Fruit fly (Drosophila melanogaster): ENCODE measurements around the gene SPH93.

The SPH93 gene

DNA sequence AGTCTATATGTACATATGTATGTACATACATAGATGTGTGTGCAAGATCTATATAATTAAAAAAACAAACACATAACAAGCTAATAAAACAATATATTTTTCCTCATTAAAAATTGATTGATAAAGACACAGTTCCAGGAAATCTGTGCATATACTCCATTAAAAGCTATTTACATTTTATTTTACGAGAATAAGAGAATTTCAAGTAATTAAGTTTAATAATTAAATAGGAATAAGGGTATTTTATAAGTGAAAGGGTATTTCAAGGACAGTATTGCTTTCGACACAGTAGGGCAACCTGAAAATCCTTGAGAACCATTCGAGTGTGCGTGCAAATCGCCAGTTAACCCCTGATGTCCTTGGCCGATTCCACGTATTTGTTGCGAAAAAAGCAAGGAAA, 3.1 kb downstream of the SPH93 start, which contains the start of gene CG5050:
CG5050 (plus strand) TSS at position 301 of the 400 bp plus-strand sequence.
- TF ChIP-seq Hr96 (GFP tag; optimal IDR thresholded peaks at IDR 0.05) (no peak), CG14711 (tag; optimal IDR thresholded peaks at IDR 0.05) (no peak), cnc (optimal IDR thresholded peaks at IDR 0.05) (no peak), bab1 (GFP tag; optimal IDR thresholded peaks at IDR 0.05) (no peak), toe (GFP tag; optimal IDR thresholded peaks at IDR 0.05) (no peak), Crg-1 (GFP tag; optimal IDR thresholded peaks at IDR 0.05) (no peak), CG11617 (GFP tag; optimal IDR thresholded peaks at IDR 0.05) (no peak), CG33017 (tag; optimal IDR thresholded peaks at IDR 0.05) (no peak), cic (GFP tag; optimal IDR thresholded peaks at IDR 0.05) (no peak), CG7045 (GFP tag; optimal IDR thresholded peaks at IDR 0.05) (no peak), CG12768 (GFP tag; optimal IDR thresholded peaks at IDR 0.05) (no peak), CG7101 (tag; optimal IDR thresholded peaks at IDR 0.05) (no peak), CG1620 (GFP tag; optimal IDR thresholded peaks at IDR 0.05) (no peak)

DNA sequence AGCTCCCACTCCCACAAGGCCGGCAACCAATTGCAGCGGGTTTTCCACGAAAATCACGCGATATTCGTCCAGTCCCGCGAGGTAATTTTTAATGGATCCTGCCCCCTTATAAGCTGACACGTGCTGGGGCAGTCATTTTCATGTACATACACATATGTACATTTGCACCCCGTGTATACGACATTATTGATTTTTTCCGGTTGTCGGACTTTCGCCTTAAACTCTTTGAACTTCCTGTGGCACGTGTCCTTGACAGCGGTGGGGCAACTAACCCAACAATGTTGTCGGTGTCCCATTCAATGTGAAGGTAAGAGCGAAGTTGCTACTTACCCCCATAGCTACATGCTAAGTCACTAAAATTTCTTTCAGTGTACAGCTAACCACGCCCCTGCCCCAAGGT, 3.6 kb downstream of the SPH93 start:
- no peak for TF ChIP-seq cnc (optimal IDR thresholded peaks at IDR 0.05)
- TF ChIP-seq ovo (GFP tag; optimal IDR thresholded peaks at IDR 0.05) = no peak
- TF ChIP-seq CG14711 (tag; optimal IDR thresholded peaks at IDR 0.05) = no peak
- TF ChIP-seq CG7101 (tag; optimal IDR thresholded peaks at IDR 0.05) = no peak
- no peak for TF ChIP-seq CG7045 (GFP tag; optimal IDR thresholded peaks at IDR 0.05)
- no peak for TF ChIP-seq CG33017 (tag; optimal IDR thresholded peaks at IDR 0.05)
- TF ChIP-seq cic (GFP tag; optimal IDR thresholded peaks at IDR 0.05) = no peak

DNA sequence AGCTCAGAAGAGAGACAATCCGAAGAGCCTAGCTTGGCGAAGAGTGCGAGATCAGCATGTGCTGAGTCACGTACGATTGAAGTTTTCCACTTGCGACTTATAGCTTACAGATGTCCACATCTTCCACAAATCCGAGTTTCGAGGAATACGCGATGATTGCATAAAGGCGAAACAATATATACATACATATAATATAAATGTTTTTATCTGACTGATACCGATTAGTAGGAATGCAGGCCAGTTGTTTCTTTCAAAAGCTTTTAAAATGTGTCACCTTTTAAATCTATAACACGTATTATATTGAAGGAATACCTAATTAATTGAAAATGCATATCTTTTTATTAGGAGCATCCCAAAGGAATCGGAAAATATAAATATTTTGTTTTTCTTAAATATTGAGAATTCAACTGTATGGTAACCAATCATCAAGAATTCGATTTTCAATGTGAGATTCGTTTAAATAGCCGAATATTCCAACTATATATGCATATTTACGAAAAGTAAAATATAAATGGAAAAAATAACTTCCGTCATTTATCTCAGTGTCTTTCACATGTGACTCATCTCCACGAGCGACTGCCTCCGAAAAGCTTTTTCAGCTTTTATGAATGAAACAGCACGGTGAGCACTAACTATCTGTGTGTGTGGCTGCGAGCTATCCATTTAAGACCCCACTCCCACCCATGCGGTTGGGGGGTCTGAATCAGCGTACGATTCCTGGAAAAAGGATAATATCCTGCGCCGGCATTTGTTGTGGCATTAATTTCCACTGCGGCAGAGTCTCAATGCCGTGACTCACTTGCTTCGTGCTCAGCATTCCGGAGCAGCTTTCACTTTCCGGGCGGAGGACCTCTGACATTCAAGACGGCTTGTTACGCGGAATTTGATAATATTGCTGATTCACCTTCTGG, 5.0 kb downstream of the SPH93 start:
- peak; percentile 21 for TF ChIP-seq tj (GFP tag; optimal IDR thresholded peaks at IDR 0.05)
- TF ChIP-seq bab1 (GFP tag; optimal IDR thresholded peaks at IDR 0.05) = peak; percentile 40
- TF ChIP-seq CG33017 (tag; optimal IDR thresholded peaks at IDR 0.05) = peak; percentile 64
- TF ChIP-seq cnc (optimal IDR thresholded peaks at IDR 0.05) = peak; percentile 85 to 87
- TF ChIP-seq CG12768 (GFP tag; optimal IDR thresholded peaks at IDR 0.05) = peak; percentile 51
- TF ChIP-seq Mnt (GFP tag; optimal IDR thresholded peaks at IDR 0.05) = peak; percentile 19
- TF ChIP-seq Crg-1 (GFP tag; optimal IDR thresholded peaks at IDR 0.05) = peak; percentile 55
- peak; percentile 75 for TF ChIP-seq CG7101 (tag; optimal IDR thresholded peaks at IDR 0.05)
- TF ChIP-seq CG5204 (GFP tag; optimal IDR thresholded peaks at IDR 0.05) = peak; percentile 66
- TF ChIP-seq Clk (GFP tag; optimal IDR thresholded peaks at IDR 0.05) = no peak
- TF ChIP-seq CG11617 (GFP tag; optimal IDR thresholded peaks at IDR 0.05) = peak; percentile 75
- no peak for TF ChIP-seq ovo (GFP tag; optimal IDR thresholded peaks at IDR 0.05)
- TF ChIP-seq cic (GFP tag; optimal IDR thresholded peaks at IDR 0.05) = peak; percentile 98
- TF ChIP-seq CG14711 (tag; optimal IDR thresholded peaks at IDR 0.05) = peak; percentile 68
- no peak for TF ChIP-seq CG1620 (GFP tag; optimal IDR thresholded peaks at IDR 0.05)
- peak; percentile 99 for TF ChIP-seq kay (GFP tag; ENCODE audit: borderline replicate concordance)
- TF ChIP-seq Hr96 (GFP tag; optimal IDR thresholded peaks at IDR 0.05) = peak; percentile 35
- peak; percentile 73 for TF ChIP-seq CG7045 (GFP tag; optimal IDR thresholded peaks at IDR 0.05)
- TF ChIP-seq pad (GFP tag; optimal IDR thresholded peaks at IDR 0.05) = peak; percentile 30
- TF ChIP-seq toe (GFP tag; optimal IDR thresholded peaks at IDR 0.05) = peak; percentile 33

DNA sequence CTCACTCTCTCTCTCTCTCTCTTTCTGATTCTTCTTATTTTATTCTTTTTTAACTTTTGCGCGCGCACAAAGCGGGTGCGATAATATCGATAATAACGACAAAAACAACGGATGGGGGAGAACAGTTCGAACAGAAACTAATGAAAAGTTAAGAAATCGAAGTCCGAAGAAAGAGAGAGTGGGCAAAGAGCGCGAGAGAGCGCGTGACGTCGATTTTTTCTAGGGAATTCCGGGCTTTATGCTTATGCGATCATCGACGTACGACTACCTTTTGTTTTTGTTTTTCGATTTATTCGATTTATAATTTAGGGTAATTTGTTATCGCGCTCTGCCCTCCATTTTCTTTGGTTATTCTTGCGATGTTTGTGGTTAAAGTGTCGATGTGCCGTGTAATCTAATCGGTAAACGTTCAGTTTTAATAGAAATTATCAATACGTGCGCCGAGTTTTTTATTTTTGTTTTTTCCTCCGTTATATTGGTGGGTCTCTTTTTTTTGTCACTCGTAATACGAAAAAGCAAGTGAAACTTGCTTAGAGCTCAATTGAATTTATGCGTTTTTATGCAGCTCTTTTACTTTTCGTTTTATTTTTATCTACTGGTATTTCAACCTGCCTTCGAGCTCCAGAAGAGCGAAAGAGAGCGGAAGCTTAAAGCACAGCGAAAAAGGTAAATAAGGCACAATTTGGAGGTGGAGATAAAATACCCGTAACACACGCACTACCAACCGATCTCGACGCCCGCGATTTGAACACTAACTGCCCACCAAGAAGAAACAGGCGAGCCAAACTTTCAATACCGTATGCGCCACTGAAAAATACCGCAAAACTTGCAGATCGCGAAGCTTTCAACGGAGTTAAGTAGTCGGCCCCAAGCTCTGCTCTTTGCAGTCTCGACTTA, 5.9 kb downstream of the SPH93 start, which contains the start of gene dl:
dl (minus strand) TSS at position 757 of the 897 bp plus-strand sequence.
- TF ChIP-seq tj (GFP tag; optimal IDR thresholded peaks at IDR 0.05) (peak; percentile 16), CG7045 (GFP tag; optimal IDR thresholded peaks at IDR 0.05) (no peak), Mnt (GFP tag; optimal IDR thresholded peaks at IDR 0.05) (peak; percentile 26), CG1620 (GFP tag; optimal IDR thresholded peaks at IDR 0.05) (no peak), bab1 (GFP tag; optimal IDR thresholded peaks at IDR 0.05) (no peak), CG11617 (GFP tag; optimal IDR thresholded peaks at IDR 0.05) (peak; percentile 41), cic (GFP tag; optimal IDR thresholded peaks at IDR 0.05) (no peak), CG14711 (tag; optimal IDR thresholded peaks at IDR 0.05) (no peak), CG33017 (tag; optimal IDR thresholded peaks at IDR 0.05) (peak; percentile 3), CG5204 (GFP tag; optimal IDR thresholded peaks at IDR 0.05) (no peak), toe (GFP tag; optimal IDR thresholded peaks at IDR 0.05) (no peak), ovo (GFP tag; optimal IDR thresholded peaks at IDR 0.05) (peak; percentile 56), kay (GFP tag; ENCODE audit: borderline replicate concordance) (peak; percentile 86), Hr96 (GFP tag; optimal IDR thresholded peaks at IDR 0.05) (no peak), CG12768 (GFP tag; optimal IDR thresholded peaks at IDR 0.05) (peak; percentile 1), Clk (GFP tag; optimal IDR thresholded peaks at IDR 0.05) (no peak), Crg-1 (GFP tag; optimal IDR thresholded peaks at IDR 0.05) (no peak)

dm6 chr2L:17448435-17448834, 7.3 kb downstream of the SPH93 start:
- TF ChIP-seq pad (GFP tag; optimal IDR thresholded peaks at IDR 0.05) = peak; percentile 3
- TF ChIP-seq tj (GFP tag; optimal IDR thresholded peaks at IDR 0.05) = peak; percentile 4
- TF ChIP-seq CG11617 (GFP tag; optimal IDR thresholded peaks at IDR 0.05) = no peak
- TF ChIP-seq CG12768 (GFP tag; optimal IDR thresholded peaks at IDR 0.05) = peak; percentile 36
- TF ChIP-seq kay (GFP tag; ENCODE audit: borderline replicate concordance) = no peak
- TF ChIP-seq CG7101 (tag; optimal IDR thresholded peaks at IDR 0.05) = peak; percentile 3
- TF ChIP-seq CG5204 (GFP tag; optimal IDR thresholded peaks at IDR 0.05) = no peak
- TF ChIP-seq ovo (GFP tag; optimal IDR thresholded peaks at IDR 0.05) = no peak
- no peak for TF ChIP-seq bab1 (GFP tag; optimal IDR thresholded peaks at IDR 0.05)
- no peak for TF ChIP-seq Mnt (GFP tag; optimal IDR thresholded peaks at IDR 0.05)
- no peak for TF ChIP-seq cnc (optimal IDR thresholded peaks at IDR 0.05)
- no peak for TF ChIP-seq CG14711 (tag; optimal IDR thresholded peaks at IDR 0.05)
- TF ChIP-seq CG33017 (tag; optimal IDR thresholded peaks at IDR 0.05) = no peak
- no peak for TF ChIP-seq Clk (GFP tag; optimal IDR thresholded peaks at IDR 0.05)
- TF ChIP-seq CG1620 (GFP tag; optimal IDR thresholded peaks at IDR 0.05) = no peak
- TF ChIP-seq Crg-1 (GFP tag; optimal IDR thresholded peaks at IDR 0.05) = no peak
- no peak for TF ChIP-seq toe (GFP tag; optimal IDR thresholded peaks at IDR 0.05)
- TF ChIP-seq CG7045 (GFP tag; optimal IDR thresholded peaks at IDR 0.05) = peak; percentile 35
- TF ChIP-seq Hr96 (GFP tag; optimal IDR thresholded peaks at IDR 0.05) = no peak
- TF ChIP-seq cic (GFP tag; optimal IDR thresholded peaks at IDR 0.05) = peak; percentile 79

All from whole organism, adult.